Worm (Caenorhabditis elegans) whole organism, L1 larva: ENCODE data around the gene F10E7.9.
A peak's percentile ranks its signal among the peaks of the same experiment; 100 is the strongest.
"Not testable (repeated sequence)": the region's sequence is repeated elsewhere in the genome, so short reads cannot be mapped to it uniquely, and the experiment has no call there.

Source experiments
- C16A3.4 ChIP-seq: fragments of 150-350 bp; optimal IDR thresholded peaks from 2 replicates; lab custom pipeline; 2014; ENCODE audit warnings: missing biosample characterization, missing genetic modification characterization
- F16B12.6 ChIP-seq: fragments of 150-350 bp; optimal IDR thresholded peaks from 2 replicates; lab custom pipeline; 2014; ENCODE audit warnings: missing biosample characterization, missing genetic modification characterization
- aha-1 ChIP-seq: fragments of 150-350 bp; optimal IDR thresholded peaks from 2 replicates; lab custom pipeline; 2014; ENCODE audit warnings: missing biosample characterization, missing genetic modification characterization
- aly-2 ChIP-seq: fragments of 150-350 bp; optimal IDR thresholded peaks from 2 replicates; lab custom pipeline; 2014; ENCODE audit warnings: missing biosample characterization, missing genetic modification characterization
- ceh-88 ChIP-seq: fragments of 200-800 bp; sonication (Bioruptor generic); IDR thresholded peaks from 2 replicates; pipeline ENCODE4 v1.3.6; 2022; ENCODE audit warnings: missing genetic modification characterization, missing compliant biosample characterization
- ces-1 ChIP-seq: fragments of 150-350 bp; optimal IDR thresholded peaks from 2 replicates; lab custom pipeline; 2014; ENCODE audit warnings: missing biosample characterization, missing genetic modification reagents, missing genetic modification characterization
- efl-1 ChIP-seq, 4 experiments: fragments of 150-350 bp; optimal IDR thresholded peaks in 3 of 4; peaks in 1 of 4; 1 replicate in 1 of 4; 2 replicates in 3 of 4; lab custom pipeline; 2014; ENCODE audit warnings: missing biosample characterization in 2 of 4, missing genetic modification characterization in 2 of 4, missing genetic modification reagents in 2 of 4
- egl-27 ChIP-seq, 2 experiments: fragments of 150-350 bp in 1 of 2; sonication (generic microtip); optimal IDR thresholded peaks; 3 replicates each; lab custom pipeline; 2017 to 2018; ENCODE audit warnings: missing biosample characterization in 2 of 2, missing genetic modification characterization in 2 of 2, missing genetic modification reagents in 2 of 2
- elt-3 ChIP-seq, 6 experiments: fragments of 150-350 bp in 1 of 6; sonication (generic microtip); optimal IDR thresholded peaks; 2 replicates each; lab custom pipeline; 2017 to 2018; ENCODE audit warnings: missing biosample characterization in 6 of 6, missing genetic modification characterization in 6 of 6, inconsistent platforms in 1 of 6
- grh-1 ChIP-seq: fragments of 200-800 bp; sonication (Bioruptor generic); IDR thresholded peaks from 2 replicates; pipeline ENCODE4 v1.3.6; 2022; ENCODE audit warnings: missing genetic modification reagents, missing genetic modification characterization, missing compliant biosample characterization
- irx-1 ChIP-seq: sonication (generic microtip); optimal IDR thresholded peaks from 2 replicates; lab custom pipeline; 2016; ENCODE audit warnings: missing genetic modification characterization, missing compliant biosample characterization
- isw-1 ChIP-seq: fragments of 200-800 bp; sonication (Bioruptor generic); IDR thresholded peaks from 2 replicates; pipeline ENCODE4 v1.3.6; 2022; ENCODE audit warnings: missing genetic modification characterization, missing compliant biosample characterization
- lin-14 ChIP-seq: fragments of 200-800 bp; sonication (Bioruptor generic); optimal IDR thresholded peaks from 2 replicates; lab custom pipeline; 2018; ENCODE audit warnings: mild to moderate bottlenecking, missing genetic modification characterization, moderate library complexity, missing compliant biosample characterization
- lin-15B ChIP-seq: fragments of 150-350 bp; sonication (generic microtip); optimal IDR thresholded peaks from 3 replicates; lab custom pipeline; 2014; ENCODE audit warnings: missing biosample characterization, missing genetic modification characterization
- lin-35 ChIP-seq, 2 experiments: fragments of 150-350 bp; optimal IDR thresholded peaks; 2 replicates each; lab custom pipeline; 2014; ENCODE audit warnings: missing biosample characterization in 2 of 2, missing genetic modification characterization in 2 of 2, missing genetic modification reagents in 2 of 2
- lin-39 ChIP-seq: fragments of 150-350 bp; optimal IDR thresholded peaks from 2 replicates; lab custom pipeline; 2014; ENCODE audit warnings: missing biosample characterization, missing genetic modification reagents, missing genetic modification characterization
- mdl-1 ChIP-seq, 2 experiments: fragments of 150-350 bp; optimal IDR thresholded peaks; 2 replicates each; lab custom pipeline; 2014 to 2017; ENCODE audit warnings: missing biosample characterization in 2 of 2, missing genetic modification characterization in 2 of 2, inconsistent platforms in 1 of 2
- mef-2 ChIP-seq: fragments of 150-350 bp; optimal IDR thresholded peaks from 2 replicates; lab custom pipeline; 2014; ENCODE audit warnings: missing biosample characterization, missing genetic modification characterization
- mep-1 ChIP-seq: fragments of 150-350 bp; optimal IDR thresholded peaks from 2 replicates; lab custom pipeline; 2014; ENCODE audit warnings: missing biosample characterization, missing genetic modification characterization
- nhr-11 ChIP-seq: fragments of 150-350 bp; optimal IDR thresholded peaks from 2 replicates; lab custom pipeline; 2014; ENCODE audit warnings: missing biosample characterization, missing genetic modification characterization
- nhr-12 ChIP-seq: sonication (generic microtip); optimal IDR thresholded peaks from 2 replicates; lab custom pipeline; 2017; ENCODE audit warnings: missing biosample characterization, missing genetic modification characterization
- nhr-20 ChIP-seq: sonication (generic microtip); optimal IDR thresholded peaks from 2 replicates; lab custom pipeline; 2016; ENCODE audit warnings: mild to moderate bottlenecking, missing genetic modification characterization, missing compliant biosample characterization
- nhr-47 ChIP-seq: sonication (generic microtip); optimal IDR thresholded peaks from 2 replicates; lab custom pipeline; 2016; ENCODE audit warnings: mild to moderate bottlenecking, missing genetic modification characterization, moderate library complexity, missing compliant biosample characterization
- nhr-85 ChIP-seq: sonication (generic microtip); peaks from one replicate; lab custom pipeline; 2016; ENCODE audit warnings: missing genetic modification characterization, inconsistent platforms, missing compliant biosample characterization
- nhr-90 ChIP-seq: sonication (generic microtip); optimal IDR thresholded peaks from 2 replicates; lab custom pipeline; 2016; ENCODE audit warnings: mild to moderate bottlenecking, missing genetic modification characterization, missing compliant biosample characterization; ENCODE audit not compliant: poor library complexity
- rnt-1 ChIP-seq: sonication (generic microtip); optimal IDR thresholded peaks from 2 replicates; lab custom pipeline; 2016; ENCODE audit warnings: mild to moderate bottlenecking, missing genetic modification characterization, moderate library complexity, missing compliant biosample characterization
- sox-4 ChIP-seq: sonication (generic microtip); optimal IDR thresholded peaks from 2 replicates; lab custom pipeline; 2016; ENCODE audit warnings: missing genetic modification characterization, missing compliant biosample characterization
- sptf-1 ChIP-seq: fragments of 150-350 bp; optimal IDR thresholded peaks from 2 replicates; lab custom pipeline; 2014; ENCODE audit warnings: missing biosample characterization, missing genetic modification characterization
- swsn-7 ChIP-seq: sonication (generic microtip); optimal IDR thresholded peaks from 2 replicates; lab custom pipeline; 2016; ENCODE audit warnings: missing genetic modification characterization, missing compliant biosample characterization
- unc-98 ChIP-seq: fragments of 200-800 bp; sonication (Bioruptor generic); IDR thresholded peaks from 2 replicates; pipeline ENCODE4 v1.3.6; 2022; ENCODE audit warnings: missing genetic modification characterization, missing compliant biosample characterization
- xbp-1 ChIP-seq: sonication (generic microtip); optimal IDR thresholded peaks from 2 replicates; lab custom pipeline; 2016; ENCODE audit warnings: missing genetic modification characterization, missing compliant biosample characterization
- ztf-4 ChIP-seq: fragments of 150-350 bp; optimal IDR thresholded peaks from 2 replicates; lab custom pipeline; 2014; ENCODE audit warnings: missing biosample characterization, missing genetic modification characterization

The F10E7.9 gene

DNA sequence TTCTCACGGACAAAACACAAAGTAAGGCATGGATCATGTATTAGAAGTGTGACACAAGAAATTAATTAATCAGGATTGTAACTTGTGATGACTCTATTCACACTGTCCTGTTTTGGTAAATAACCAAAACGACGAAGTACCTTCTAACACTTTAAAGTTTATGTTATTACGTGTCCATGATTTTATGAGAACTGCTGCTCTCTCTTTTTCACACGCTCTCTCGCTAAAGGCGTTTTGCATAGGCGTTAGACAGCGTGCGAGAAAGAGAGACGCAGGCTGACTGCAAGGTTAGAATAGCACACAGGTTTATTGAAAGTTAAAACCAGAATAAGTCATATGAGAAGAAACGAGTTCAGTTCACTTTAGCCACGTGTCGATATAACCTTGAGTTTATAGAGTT is 19.8 kb downstream of the F10E7.9 start (continued):
- TF ChIP-seq swsn-7 (tag; lab: Kevin White, UChicago) (peak; percentile 47), nhr-20 (peak; percentile 83), ztf-4 (tag; lab: Kevin White, UChicago) (no peak), ceh-88 (GFP tag; lab: Robert Waterston, UW) (peak; percentile 25; the same call in 1 of the 2 replicates), sptf-1 (tag; lab: Kevin White, UChicago) (no peak), xbp-1 (tag; lab: Kevin White, UChicago) (peak; percentile 58), lin-14 (peak; percentile 89), mep-1 (peak; percentile 42), efl-1 (optimal IDR thresholded peaks at IDR 0.05; lab: Kevin White, UChicago) (peak; percentile 44), efl-1 (GFP tag; optimal IDR thresholded peaks at IDR 0.05 in 1 of 2; lab: Kevin White, UChicago) (no peak), irx-1 (peak; percentile 0), nhr-47 (tag; lab: Kevin White, UChicago) (peak; percentile 39), nhr-90 (tag; lab: Kevin White, UChicago) (peak; percentile 59), nhr-85 (tag; lab: Kevin White, UChicago) (peak; percentile 98), lin-35 (GFP tag; optimal IDR thresholded peaks at IDR 0.05; lab: Kevin White, UChicago) (peak in 1 of 2 experiments; percentile 51), isw-1 (GFP tag; lab: Robert Waterston, UW) (peak; percentile 12; the same call in 1 of the 2 replicates), egl-27 (tag; optimal IDR thresholded peaks at IDR 0.05; lab: Kevin White, UChicago) (no peak), elt-3 (tag; optimal IDR thresholded peaks at IDR 0.05; lab: Kevin White, UChicago) (peak in 1 of 6 experiments; percentile 44)
- TF ChIP-seq, all 84 proteins: peak for 28

DNA sequence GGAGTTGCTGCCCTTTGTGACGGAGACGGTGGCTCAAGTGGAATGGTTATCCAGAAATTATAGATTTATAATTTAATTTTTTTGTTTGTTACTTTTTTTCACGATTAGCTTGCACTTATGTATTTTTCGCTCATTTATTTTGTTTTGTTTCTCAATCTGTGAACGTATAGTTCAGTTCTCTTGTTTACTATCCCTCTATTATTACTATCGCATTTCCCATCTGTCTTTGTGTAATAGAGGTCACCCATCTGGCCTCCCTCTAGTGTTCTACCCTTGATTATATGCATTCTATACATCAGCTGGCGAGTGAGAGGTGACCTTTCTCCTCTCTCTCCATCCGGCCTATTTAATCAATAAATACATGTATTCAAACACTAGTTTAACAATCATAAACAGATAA is 25.8 kb downstream of the F10E7.9 start, which contains the start of the genes T02G5.14 and T02G5.15:
TSS of gene T02G5.14 (plus strand) at position 301 of the 400 bp plus-strand sequence.
TSS of gene T02G5.15 (plus strand) at position 301 of the 400 bp plus-strand sequence.
- TF ChIP-seq aly-2 (tag; lab: Kevin White, UChicago); C16A3.4 (tag; lab: Kevin White, UChicago); nhr-20: not testable (repeated sequence)

DNA sequence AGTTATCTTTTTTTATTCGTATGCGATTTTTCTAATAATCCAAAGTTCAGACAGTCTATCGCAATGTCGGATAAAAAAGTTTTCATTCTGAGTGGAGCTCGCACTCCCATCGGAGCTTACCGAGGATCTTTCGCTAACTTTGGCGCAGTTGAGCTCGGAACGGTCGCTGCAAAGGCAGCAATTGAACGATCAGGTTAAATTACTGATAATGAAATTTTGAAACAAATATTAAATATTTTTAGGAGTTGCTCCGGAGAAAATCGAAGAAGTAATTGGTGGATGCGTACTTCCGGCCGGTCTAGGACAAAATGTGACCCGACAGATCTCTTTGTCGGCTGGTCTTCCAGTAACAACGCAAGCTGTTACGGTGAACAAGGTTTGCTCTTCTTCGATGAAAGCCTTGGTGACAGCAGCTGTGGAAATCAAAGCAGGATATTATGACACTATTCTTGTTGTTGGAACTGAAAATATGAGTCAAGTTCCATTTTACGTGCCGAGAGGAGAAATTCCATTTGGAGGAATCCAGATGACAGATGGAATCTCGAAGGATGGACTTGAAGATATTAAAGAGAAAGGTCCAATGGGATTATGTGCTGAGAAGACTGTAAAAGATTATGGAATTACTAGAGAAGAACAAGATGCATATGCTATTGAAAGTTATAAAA is 34.2 kb downstream of the F10E7.9 start, which contains the start of gene T02G5.7:
TSS of gene T02G5.7 (plus strand) at position 51 of the 665 bp plus-strand sequence.
- TF ChIP-seq grh-1 (GFP tag; lab: Robert Waterston, UW) (0 out of 2 replicates have a peak, but pooled peaks have one; percentile 5), sox-4 (no peak)

DNA sequence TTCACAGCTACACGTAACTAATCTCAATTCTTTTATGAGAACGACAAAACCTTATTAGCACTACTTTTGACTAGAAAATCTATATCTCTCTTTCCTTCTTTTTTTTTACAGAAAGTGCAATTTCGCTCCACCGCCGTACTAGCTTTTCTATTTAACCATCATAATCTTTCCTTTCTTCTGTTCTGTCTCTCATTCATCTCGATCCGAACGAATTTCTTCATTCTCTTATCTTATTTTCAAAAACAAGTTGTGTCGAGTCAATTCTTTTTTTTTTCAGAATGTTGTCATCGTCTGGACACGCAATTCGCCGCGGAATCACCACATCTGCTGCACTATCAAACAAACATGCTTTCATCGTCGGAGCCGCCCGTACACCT is 36.3 kb downstream of the F10E7.9 start, which contains the start of gene kat-1:
TSS of gene kat-1 (plus strand) at position 278 of the 377 bp plus-strand sequence.
- TF ChIP-seq xbp-1 (tag; lab: Kevin White, UChicago): no peak
- no peak for TF ChIP-seq egl-27 (tag; optimal IDR thresholded peaks at IDR 0.05; lab: Kevin White, UChicago)
- no peak for TF ChIP-seq mef-2 (tag; lab: Kevin White, UChicago)
- no peak for TF ChIP-seq lin-39 (tag; lab: Kevin White, UChicago)
- TF ChIP-seq nhr-11 (tag; lab: Kevin White, UChicago): no peak
- TF ChIP-seq mep-1: no peak
- TF ChIP-seq mdl-1 (tag; optimal IDR thresholded peaks at IDR 0.05; lab: Kevin White, UChicago): no peak
- no peak for TF ChIP-seq aha-1 (tag; lab: Kevin White, UChicago)
- no peak for TF ChIP-seq ces-1 (GFP tag; lab: Kevin White, UChicago)
- TF ChIP-seq nhr-12: no peak
- no peak for TF ChIP-seq F16B12.6 (tag; lab: Kevin White, UChicago)
- TF ChIP-seq ceh-88 (GFP tag; lab: Robert Waterston, UW): no peak
- TF ChIP-seq C16A3.4 (tag; lab: Kevin White, UChicago): no peak
- no peak for TF ChIP-seq lin-15B (tag; lab: Kevin White, UChicago)
- no peak for TF ChIP-seq rnt-1 (tag; lab: Kevin White, UChicago)
- TF ChIP-seq unc-98 (GFP tag; lab: Robert Waterston, UW): no peak
